Fruit fly (Drosophila melanogaster) whole organism, embryonic: ENCODE data around the gene CG34238.

Experiments used
- Atf6 ChIP-seq: fragments of 200-800 bp; sonication (Bioruptor generic); IDR thresholded peaks from 2 replicates; pipeline ENCODE4 v1.3.6; 2022; ENCODE audit warnings: missing biosample characterization, missing genetic modification characterization
- B-H1 ChIP-seq: fragments of 200-800 bp; sonication (Bioruptor generic); IDR thresholded peaks from 3 replicates; pipeline ENCODE4 v1.3.6; 2022; ENCODE audit warnings: missing biosample characterization, missing genetic modification characterization
- Bdp1 ChIP-seq: fragments of 200-800 bp; sonication (Bioruptor generic); optimal IDR thresholded peaks from 3 replicates; lab custom pipeline; 2016; ENCODE audit warnings: missing biosample characterization, missing genetic modification characterization
- CG10321 ChIP-seq: fragments of 200-800 bp; sonication (Bioruptor generic); IDR thresholded peaks from 2 replicates; pipeline ENCODE4 v1.3.6; 2022; ENCODE audit warnings: missing biosample characterization, missing genetic modification characterization
- CG12391 ChIP-seq: fragments of 200-800 bp; sonication (Bioruptor generic); optimal IDR thresholded peaks from 3 replicates; lab custom pipeline; 2018; ENCODE audit warnings: missing biosample characterization, mild to moderate bottlenecking, missing genetic modification characterization, moderate library complexity
- CG15601 ChIP-seq: fragments of 200-800 bp; sonication (Bioruptor generic); optimal IDR thresholded peaks from 3 replicates; lab custom pipeline; 2019; ENCODE audit warnings: missing biosample characterization, mild to moderate bottlenecking, missing genetic modification characterization, moderate library complexity
- CG16815 ChIP-seq: fragments of 200-800 bp; sonication (Bioruptor generic); optimal IDR thresholded peaks from 3 replicates; lab custom pipeline; 2017; ENCODE audit warnings: missing biosample characterization, mild to moderate bottlenecking, missing genetic modification characterization
- CG17328 ChIP-seq: fragments of 200-800 bp; sonication (Bioruptor generic); IDR thresholded peaks from 2 replicates; pipeline ENCODE4 v1.3.6; 2022; ENCODE audit warnings: missing biosample characterization, missing genetic modification characterization
- CG2202 ChIP-seq: fragments of 200-800 bp; sonication (Bioruptor generic); optimal IDR thresholded peaks from 2 replicates; lab custom pipeline; 2018; ENCODE audit warnings: missing biosample characterization, mild to moderate bottlenecking, missing genetic modification characterization
- CG3281 ChIP-seq: fragments of 200-800 bp; sonication (Bioruptor generic); optimal IDR thresholded peaks from 3 replicates; lab custom pipeline; 2017; ENCODE audit warnings: missing biosample characterization, mild to moderate bottlenecking, missing genetic modification characterization
- CG6272 ChIP-seq: fragments of 200-800 bp; sonication (Bioruptor generic); IDR thresholded peaks from 2 replicates; pipeline ENCODE4 v1.3.6; 2022; ENCODE audit warnings: missing biosample characterization, missing genetic modification characterization
- CG8290 ChIP-seq, 3 experiments: fragments of 200-800 bp; sonication (Bioruptor generic); optimal IDR thresholded peaks; 2 replicates each; lab custom pipeline; 2016 to 2019; ENCODE audit warnings: missing biosample characterization in 3 of 3, missing genetic modification characterization in 3 of 3, mild to moderate bottlenecking in 2 of 3, moderate library complexity in 1 of 3
- CG8765 ChIP-seq: fragments of 200-800 bp; sonication (Bioruptor generic); IDR thresholded peaks from 2 replicates; pipeline ENCODE4 v1.3.6; 2022; ENCODE audit warnings: missing biosample characterization, missing genetic modification characterization
- CG9215 ChIP-seq: fragments of 200-800 bp; sonication (Bioruptor generic); IDR thresholded peaks from 2 replicates; pipeline ENCODE4 v1.3.6; 2022; ENCODE audit warnings: missing biosample characterization, missing genetic modification characterization
- CG9817 ChIP-seq: fragments of 200-800 bp; sonication (Bioruptor generic); optimal IDR thresholded peaks from 2 replicates; lab custom pipeline; 2018; ENCODE audit warnings: missing biosample characterization, mild to moderate bottlenecking, missing genetic modification characterization, moderate library complexity
- Fer3 ChIP-seq: fragments of 200-800 bp; sonication (Bioruptor generic); optimal IDR thresholded peaks from 2 replicates; lab custom pipeline; 2018; ENCODE audit warnings: missing biosample characterization, mild to moderate bottlenecking, missing genetic modification characterization, moderate library complexity
- HmgD ChIP-seq: fragments of 200-800 bp; sonication (Bioruptor generic); optimal IDR thresholded peaks from 3 replicates; lab custom pipeline; 2016; ENCODE audit warnings: missing biosample characterization, missing genetic modification characterization
- Jarid2 ChIP-seq: fragments of 200-800 bp; sonication (Bioruptor generic); optimal IDR thresholded peaks from 3 replicates; lab custom pipeline; 2017; ENCODE audit warnings: mild to moderate bottlenecking, missing biosample characterization, missing genetic modification reagents, missing genetic modification characterization
- MBD-R2 ChIP-seq: fragments of 200-800 bp; sonication (Bioruptor generic); IDR thresholded peaks from 2 replicates; pipeline ENCODE4 v1.3.6; 2022; ENCODE audit warnings: missing biosample characterization, missing genetic modification characterization
- Nf-YA ChIP-seq: fragments of 200-800 bp; sonication (Bioruptor generic); IDR thresholded peaks from 2 replicates; pipeline ENCODE4 v1.3.6; 2022; ENCODE audit warnings: missing biosample characterization, missing genetic modification characterization
- Ptx1 ChIP-seq: fragments of 200-800 bp; sonication (Bioruptor generic); IDR thresholded peaks from 2 replicates; pipeline ENCODE4 v1.3.6; 2022; ENCODE audit warnings: missing biosample characterization, missing genetic modification characterization
- Ravus ChIP-seq: fragments of 200-800 bp; sonication (Bioruptor generic); IDR thresholded peaks from 2 replicates; pipeline ENCODE4 v1.3.6; 2022; ENCODE audit warnings: missing biosample characterization, missing genetic modification characterization
- Trl ChIP-seq, 3 experiments: fragments of >200 bp in 2 of 3; fragments of 200-800 bp in 1 of 3; sonication (Bioruptor generic) in 1 of 3; optimal IDR thresholded peaks; 2 replicates in 1 of 3; 3 replicates in 2 of 3; lab custom pipeline; 2016 to 2017; ENCODE audit warnings: missing biosample characterization in 1 of 3, missing genetic modification characterization in 1 of 3
- bbx ChIP-seq: fragments of 200-800 bp; sonication (Bioruptor generic); IDR thresholded peaks from 2 replicates; pipeline ENCODE4 v1.3.6; 2022; ENCODE audit warnings: missing biosample characterization, missing genetic modification characterization; ENCODE audit not compliant: partially characterized antibody
- bowl ChIP-seq: fragments of 200-800 bp; sonication (Bioruptor generic); IDR thresholded peaks from 2 replicates; pipeline ENCODE4 v1.3.6; 2022; ENCODE audit warnings: missing biosample characterization, missing genetic modification characterization
- ci ChIP-seq: fragments of 200-800 bp; sonication (Bioruptor generic); IDR thresholded peaks from 3 replicates; pipeline ENCODE4 v1.3.6; 2022; ENCODE audit warnings: missing biosample characterization, missing genetic modification characterization
- corto ChIP-seq: fragments of 200-800 bp; sonication (Bioruptor generic); optimal IDR thresholded peaks from 2 replicates; lab custom pipeline; 2016; ENCODE audit warnings: missing biosample characterization, mild to moderate bottlenecking, missing genetic modification characterization, moderate library complexity
- dimm ChIP-seq: fragments of 200-800 bp; sonication (Bioruptor generic); IDR thresholded peaks from 2 replicates; pipeline ENCODE4 v1.3.6; 2022; ENCODE audit warnings: missing biosample characterization, missing genetic modification characterization
- dmrt99B ChIP-seq: fragments of 200-800 bp; sonication (Bioruptor generic); optimal IDR thresholded peaks from 2 replicates; lab custom pipeline; 2018; ENCODE audit warnings: missing biosample characterization, mild to moderate bottlenecking, missing genetic modification characterization, moderate library complexity
- gem ChIP-seq: fragments of 200-800 bp; sonication (Bioruptor generic); optimal IDR thresholded peaks from 2 replicates; lab custom pipeline; 2019; ENCODE audit warnings: missing biosample characterization, mild to moderate bottlenecking, missing genetic modification characterization, moderate library complexity
- grn ChIP-seq: fragments of 200-800 bp; sonication (Bioruptor generic); optimal IDR thresholded peaks from 3 replicates; lab custom pipeline; 2017; ENCODE audit warnings: missing biosample characterization, missing genetic modification characterization
- ham ChIP-seq: fragments of 200-800 bp; sonication (Bioruptor generic); IDR thresholded peaks from 2 replicates; pipeline ENCODE4 v1.3.6; 2022; ENCODE audit warnings: missing biosample characterization, missing genetic modification characterization
- hth ChIP-seq: fragments of >200 bp; optimal IDR thresholded peaks from 2 replicates; lab custom pipeline; 2017; ENCODE audit warnings: inconsistent platforms
- jigr1 ChIP-seq: fragments of 200-800 bp; sonication (Bioruptor generic); IDR thresholded peaks from 3 replicates; pipeline ENCODE4 v1.3.6; 2022; ENCODE audit warnings: missing biosample characterization, missing genetic modification characterization
- run ChIP-seq: fragments of 200-800 bp; sonication (Bioruptor generic); optimal IDR thresholded peaks from 3 replicates; lab custom pipeline; 2018; ENCODE audit warnings: missing biosample characterization, mild to moderate bottlenecking, missing genetic modification characterization
- seq ChIP-seq: fragments of 200-800 bp; sonication (Bioruptor generic); IDR thresholded peaks from 2 replicates; pipeline ENCODE4 v1.3.6; 2022; ENCODE audit warnings: missing biosample characterization, missing genetic modification characterization
- sim ChIP-seq: fragments of 200-800 bp; sonication (Bioruptor generic); IDR thresholded peaks from 2 replicates; pipeline ENCODE4 v1.3.6; 2022; ENCODE audit warnings: missing biosample characterization, missing genetic modification characterization
- sna ChIP-seq: fragments of 200-800 bp; sonication (Bioruptor generic); IDR thresholded peaks from 2 replicates; pipeline ENCODE4 v1.3.6; 2022; ENCODE audit warnings: missing biosample characterization, missing genetic modification characterization; ENCODE audit not compliant: partially characterized antibody
- ssp ChIP-seq: fragments of 200-800 bp; sonication (Bioruptor generic); IDR thresholded peaks from 2 replicates; pipeline ENCODE4 v1.3.6; 2022; ENCODE audit warnings: missing biosample characterization, missing genetic modification characterization

Gene CG34238

dm6 chr3L:10599512-10599911 lies 26.8 kb upstream of the CG34238 start (continued):
- TF ChIP-seq sna (GFP tag; lab: Robert Waterston, UW) (no peak), hth (no peak), ci (GFP tag; lab: Robert Waterston, UW) (no peak), CG10321 (no peak), CG6272 (no peak), Bdp1 (no peak), CG9817 (tag; lab: Kevin White, UChicago) (no peak), Fer3 (tag; lab: Kevin White, UChicago) (peak; percentile 2), CG9215 (GFP tag; lab: Robert Waterston, UW) (no peak), CG3281 (GFP tag; lab: Kevin White, UChicago) (peak; percentile 2), B-H1 (no peak), gem (tag; lab: Kevin White, UChicago) (peak; percentile 25)
- TF ChIP-seq, all 482 proteins: peak for 26

- TF ChIP-seq Atf6 (no peak), run (no peak), CG12391 (no peak), corto (no peak), bbx (no peak), Jarid2 (no peak), CG8290 (GFP tag; optimal IDR thresholded peaks at IDR 0.05; lab: Kevin White, UChicago) (no peak), CG8290 (tag; optimal IDR thresholded peaks at IDR 0.05; lab: Kevin White, UChicago) (no peak), CG15601 (tag; lab: Kevin White, UChicago) (no peak), bowl (GFP tag; lab: Robert Waterston, UW) (no peak), HmgD (GFP tag; lab: Kevin White, UChicago) (no peak), Trl (optimal IDR thresholded peaks at IDR 0.05; lab: Kevin White, UChicago) (no peak), Trl (GFP tag; optimal IDR thresholded peaks at IDR 0.05; lab: Kevin White, UChicago) (no peak), CG17328 (GFP tag; lab: Robert Waterston, UW) (no peak), MBD-R2 (GFP tag; lab: Robert Waterston, UW) (no peak), grn (GFP tag; lab: Kevin White, UChicago) (no peak), jigr1 (no peak), sim (GFP tag; lab: Robert Waterston, UW) (no peak), ham (no peak)
Measured at dm6 chr3L:10623476-10623875, 2.8 kb upstream of the CG34238 start, which contains the start of gene CG42521. Gene CG42521 (minus strand): TSS chr3L:10623576.

dm6 chr3L:10625499-10625898 lies 800 bp upstream of the CG34238 start, which contains the start of gene CG43127:
Gene CG43127 (minus strand): TSS chr3L:10625599.
- TF ChIP-seq CG16815 (GFP tag; lab: Kevin White, UChicago) (no peak), CG8765 (no peak), dimm (no peak), CG2202 (no peak), Nf-YA (no peak), ssp (no peak), dmrt99B (tag; lab: Kevin White, UChicago) (no peak)

dm6 chr3L:10628384-10628783 lies 2.1 kb downstream of the CG34238 start, which contains the start of gene CG14151:
Gene CG14151 (minus strand): TSS chr3L:10628484.
- TF ChIP-seq dmrt99B (tag; lab: Kevin White, UChicago): no peak
- TF ChIP-seq Ravus: no peak
- no peak for TF ChIP-seq seq (GFP tag; lab: Robert Waterston, UW)
- no peak for TF ChIP-seq Ptx1
